Worm (Caenorhabditis elegans) whole organism, L4/young adult: ENCODE measurements around the gene Y97E10AR.1.

Experiments
- W03F9.2 ChIP-seq: fragments of 150-350 bp; optimal IDR thresholded peaks from 2 replicates; lab custom pipeline; 2014; ENCODE audit warnings: missing biosample characterization, missing genetic modification characterization
- dao-5 ChIP-seq: sonication (generic microtip); optimal IDR thresholded peaks from 2 replicates; lab custom pipeline; 2016; ENCODE audit warnings: missing genotype, missing genetic modification characterization, moderate library complexity, missing compliant biosample characterization
- him-1 ChIP-seq: sonication (generic microtip); optimal IDR thresholded peaks from 2 replicates; lab custom pipeline; 2016; ENCODE audit warnings: missing genotype, missing genetic modification reagents, missing genetic modification characterization, missing compliant biosample characterization

Gene Y97E10AR.1

DNA sequence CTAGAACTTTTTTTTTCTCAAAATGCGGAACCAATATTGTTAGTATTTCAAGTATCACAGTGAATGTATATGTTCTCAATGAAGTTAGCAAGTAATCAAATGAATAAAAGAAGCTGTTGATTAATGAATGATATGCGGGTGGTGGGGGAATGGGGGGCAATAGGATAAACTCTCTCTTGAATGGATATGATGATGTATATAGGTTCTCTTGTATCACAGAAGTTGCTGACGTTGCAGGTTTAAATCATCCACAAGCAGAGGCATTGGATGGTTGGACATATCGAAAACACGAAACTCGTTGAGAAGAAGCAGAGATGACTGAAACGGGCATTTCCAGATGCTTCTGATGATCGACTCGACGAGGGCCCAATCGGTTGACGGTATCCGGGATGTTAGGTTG lies 38.3 kb downstream of the Y97E10AR.1 start:
- no peak for TF ChIP-seq him-1
- no peak for TF ChIP-seq W03F9.2 (tag; lab: Kevin White, UChicago)
- no peak for TF ChIP-seq dao-5 (tag; lab: Kevin White, UChicago)

DNA sequence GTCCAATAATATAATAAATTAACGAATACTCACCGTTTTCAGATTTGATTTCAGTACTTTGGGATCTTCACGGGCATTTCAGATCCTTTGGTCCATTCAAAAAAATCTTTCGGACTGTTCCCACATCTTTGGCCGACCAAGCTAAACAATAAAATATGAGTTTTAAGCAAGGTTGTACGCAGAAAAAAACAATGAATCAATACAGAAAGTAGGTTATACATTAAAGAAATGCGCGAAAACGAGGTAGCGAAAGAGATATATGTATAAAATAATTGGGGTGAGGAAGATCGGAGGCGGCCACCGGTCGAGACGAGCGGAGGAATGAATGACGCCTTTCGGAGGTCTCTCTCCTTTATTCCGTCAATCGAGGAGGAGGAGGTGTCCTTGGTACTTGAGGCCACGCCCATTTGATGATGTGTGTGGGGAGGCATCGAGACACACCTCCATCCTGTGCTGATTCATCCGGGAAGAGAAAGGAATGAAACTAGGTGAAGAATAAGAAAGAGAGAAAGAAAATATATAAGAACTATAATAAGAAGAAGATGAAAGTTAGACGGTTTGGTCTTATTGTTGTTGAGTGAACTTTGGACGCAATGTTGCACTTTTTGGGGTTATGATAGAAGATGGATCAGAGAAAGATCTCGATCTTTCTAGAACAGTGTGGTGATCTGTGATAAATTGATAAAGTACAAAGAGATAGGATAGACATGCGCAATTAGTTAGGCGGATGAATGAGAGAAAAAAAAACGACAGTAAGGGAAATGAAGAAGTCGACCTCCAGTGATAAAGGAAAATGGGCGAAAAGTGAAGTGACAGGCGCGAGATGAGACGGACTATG lies 39.2 kb downstream of the Y97E10AR.1 start:
- no peak for TF ChIP-seq him-1
- no peak for TF ChIP-seq W03F9.2 (tag; lab: Kevin White, UChicago)
- no peak for TF ChIP-seq dao-5 (tag; lab: Kevin White, UChicago)

DNA sequence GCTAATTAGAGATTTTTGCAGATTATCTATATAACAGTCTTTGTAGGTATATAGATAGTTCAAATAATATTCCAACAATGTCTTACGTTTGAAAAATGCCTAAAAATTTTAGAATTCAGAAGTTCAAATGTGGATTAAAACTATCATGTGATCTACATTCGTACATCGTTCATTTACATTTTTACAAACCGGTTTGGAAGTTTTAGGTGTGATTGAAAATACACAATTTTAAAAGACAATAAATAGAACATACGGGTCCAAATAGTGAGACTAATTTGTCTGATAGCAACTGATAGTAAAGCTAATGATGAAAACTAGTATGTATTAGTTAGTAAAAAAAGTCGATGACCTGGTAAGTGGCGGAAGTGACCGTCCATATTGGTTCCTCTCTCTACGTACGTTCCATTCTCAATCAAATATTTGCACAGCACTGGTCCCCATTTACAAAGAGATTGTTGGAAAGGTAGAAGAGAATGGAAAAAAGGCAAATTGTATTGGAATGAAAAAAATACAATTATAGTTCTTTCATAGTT lies 40.1 kb downstream of the Y97E10AR.1 start:
- TF ChIP-seq W03F9.2 (tag; lab: Kevin White, UChicago) (no peak), him-1 (no peak), dao-5 (tag; lab: Kevin White, UChicago) (no peak)

DNA sequence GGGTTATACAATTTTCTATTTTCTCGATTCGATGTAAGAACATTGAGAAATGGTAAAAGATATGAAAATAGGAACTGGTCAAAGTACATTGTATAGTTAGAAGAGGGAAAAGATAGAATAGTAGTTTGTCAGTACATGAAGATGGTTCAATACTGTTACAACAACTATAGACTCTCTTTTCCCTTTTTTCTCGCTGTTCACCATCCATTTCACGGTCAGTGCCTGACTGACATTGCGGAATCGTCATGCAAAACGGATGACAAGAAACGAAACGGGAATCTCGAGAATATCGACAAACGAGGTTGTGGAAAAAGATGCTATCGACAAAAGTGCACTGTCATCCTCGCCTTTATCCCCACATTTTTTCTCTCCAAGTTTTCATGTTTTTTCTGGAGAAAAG lies 42.4 kb downstream of the Y97E10AR.1 start:
- TF ChIP-seq dao-5 (tag; lab: Kevin White, UChicago) = no peak
- TF ChIP-seq him-1 = no peak
- no peak for TF ChIP-seq W03F9.2 (tag; lab: Kevin White, UChicago)

DNA sequence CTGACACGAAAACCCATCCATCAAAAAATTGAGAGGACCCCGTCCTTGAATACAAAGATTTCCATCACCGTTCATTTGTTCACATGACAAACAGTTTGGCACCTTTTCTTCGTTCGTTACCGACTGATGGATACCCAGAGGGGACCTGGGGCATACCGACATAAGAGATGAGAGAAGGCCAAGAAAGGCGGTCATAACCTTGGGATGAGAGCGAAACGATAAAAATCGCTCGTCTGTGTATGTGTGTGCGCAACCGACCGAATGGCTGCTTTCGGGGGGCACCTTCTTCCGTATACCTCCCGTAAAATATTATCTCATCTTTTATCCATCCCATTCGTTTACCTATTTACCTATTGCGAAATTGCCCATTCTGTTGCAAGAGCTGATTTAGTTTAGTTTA lies 43.7 kb downstream of the Y97E10AR.1 start:
- TF ChIP-seq W03F9.2 (tag; lab: Kevin White, UChicago) = no peak
- TF ChIP-seq him-1 = no peak
- no peak for TF ChIP-seq dao-5 (tag; lab: Kevin White, UChicago)

DNA sequence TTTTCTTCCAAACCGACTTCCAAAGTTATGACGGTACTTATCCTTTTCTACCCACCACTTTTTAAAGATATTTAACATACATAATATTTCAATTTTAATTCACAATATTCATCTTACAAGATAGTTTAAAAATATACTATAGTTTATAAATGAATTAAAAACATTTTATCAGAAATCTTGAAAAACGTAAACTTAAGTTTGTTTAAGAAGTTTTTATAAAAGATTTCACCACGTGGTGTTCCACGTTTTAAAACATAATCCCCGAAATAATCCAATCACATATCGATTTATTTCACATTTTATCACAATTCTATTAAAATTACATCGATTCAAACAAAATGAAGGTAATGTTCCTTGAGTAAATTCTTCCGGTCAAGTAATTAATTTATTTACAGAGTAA lies 45.4 kb downstream of the Y97E10AR.1 start, which contains the start of gene ZC513.3:
Gene ZC513.3, plus strand, starts transcription at position 301 of the 400 bp plus-strand sequence.
- TF ChIP-seq W03F9.2 (tag; lab: Kevin White, UChicago) = no peak
- no peak for TF ChIP-seq him-1
- no peak for TF ChIP-seq dao-5 (tag; lab: Kevin White, UChicago)

DNA sequence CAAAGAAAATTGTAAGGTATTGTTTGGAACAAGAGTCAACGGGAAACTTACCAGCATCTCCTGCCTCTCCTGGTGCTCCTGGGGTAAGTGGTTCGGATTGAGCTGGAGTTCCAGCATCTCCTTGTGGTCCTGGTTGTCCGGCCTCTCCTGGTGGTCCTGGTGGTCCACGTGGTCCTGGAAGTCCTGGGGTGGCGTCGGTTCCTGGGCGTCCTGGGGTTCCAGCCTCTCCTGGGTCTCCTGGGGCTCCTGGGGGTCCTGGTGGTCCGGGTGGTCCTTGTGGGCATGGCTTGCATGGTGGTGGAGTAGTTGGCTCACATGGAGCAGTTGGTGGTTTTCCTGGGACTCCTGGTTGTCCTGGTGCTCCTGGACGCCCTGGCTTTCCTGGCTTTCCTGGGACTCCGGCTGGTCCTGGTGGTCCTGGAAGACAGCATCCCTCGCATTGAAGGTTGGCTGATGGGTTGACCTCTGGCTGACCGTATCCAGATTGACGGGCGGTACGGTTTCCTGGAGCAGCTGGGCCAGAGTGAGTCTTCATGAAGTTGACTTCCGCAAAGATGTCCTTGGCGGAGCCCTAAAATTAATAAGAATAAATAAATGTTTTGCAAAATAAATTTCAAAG lies 48.9 kb downstream of the Y97E10AR.1 start:
- TF ChIP-seq dao-5 (tag; lab: Kevin White, UChicago) = no peak
- no peak for TF ChIP-seq him-1
- TF ChIP-seq W03F9.2 (tag; lab: Kevin White, UChicago) = no peak

DNA sequence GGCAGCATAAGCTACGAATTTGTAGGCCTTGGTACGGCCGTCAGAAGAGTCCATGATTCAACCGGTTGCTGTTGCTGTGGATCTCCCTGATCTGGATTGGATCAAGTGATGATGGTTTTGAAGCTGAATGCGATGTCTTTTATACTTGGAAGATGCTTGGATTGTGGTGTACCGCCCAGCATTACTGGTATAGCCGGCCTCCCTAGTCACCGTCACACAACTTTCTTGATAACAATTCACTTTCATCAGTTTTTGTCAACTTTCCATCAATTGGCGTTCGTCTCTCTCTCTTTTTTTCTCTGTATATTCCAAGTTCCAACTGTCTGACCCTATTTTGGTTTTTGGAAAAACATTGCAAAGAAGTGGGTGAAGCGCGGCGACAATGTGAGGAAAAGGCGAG lies 49.5 kb downstream of the Y97E10AR.1 start, which contains the start of gene col-43:
Gene col-43, minus strand, starts transcription at position 101 of the 400 bp plus-strand sequence.
- TF ChIP-seq W03F9.2 (tag; lab: Kevin White, UChicago) (no peak), him-1 (no peak), dao-5 (tag; lab: Kevin White, UChicago) (no peak)

DNA sequence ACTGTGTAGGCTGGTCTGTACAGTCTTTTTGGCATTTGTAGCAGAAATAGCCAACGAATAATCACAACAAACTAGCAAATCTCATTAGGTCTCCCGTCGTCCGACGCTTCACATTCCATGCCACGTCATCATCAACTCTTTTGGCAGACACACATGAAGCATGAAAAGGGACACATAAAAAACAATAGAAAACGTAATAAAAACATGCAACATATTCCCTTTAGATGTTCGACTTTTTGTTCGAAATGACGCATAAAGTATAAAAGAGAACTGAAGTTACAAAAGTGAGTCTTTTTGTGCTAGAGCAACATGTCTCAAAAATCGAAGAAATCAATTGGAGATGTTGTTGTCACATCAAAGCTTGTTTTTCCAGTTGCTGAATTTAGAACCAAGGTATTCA lies 50.6 kb downstream of the Y97E10AR.1 start, which contains the start of gene sth-1:
Gene sth-1, plus strand, starts transcription at position 301 of the 400 bp plus-strand sequence.
- TF ChIP-seq dao-5 (tag; lab: Kevin White, UChicago) (no peak), him-1 (no peak), W03F9.2 (tag; lab: Kevin White, UChicago) (no peak)

DNA sequence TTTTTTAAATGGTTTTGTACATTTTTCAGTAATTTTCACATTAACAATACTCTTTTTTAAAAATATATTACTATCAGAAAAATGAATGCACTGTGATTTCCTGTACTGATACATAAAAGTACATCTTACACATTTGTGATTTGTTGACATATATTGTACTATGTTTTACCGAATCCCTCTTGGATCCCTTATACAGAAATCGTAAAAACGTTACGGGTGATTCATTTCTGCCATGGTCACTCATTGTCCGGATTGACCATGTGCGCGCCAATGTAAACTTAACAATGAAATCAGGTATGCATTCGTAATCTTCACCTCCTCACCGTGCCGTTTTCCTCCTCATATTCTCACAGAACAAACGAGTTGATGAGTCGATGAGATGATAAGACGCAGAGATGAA lies 52.9 kb downstream of the Y97E10AR.1 start, which contains the start of gene ZC513.2:
Gene ZC513.2, plus strand, starts transcription at position 301 of the 400 bp plus-strand sequence.
- TF ChIP-seq dao-5 (tag; lab: Kevin White, UChicago) (no peak), him-1 (no peak), W03F9.2 (tag; lab: Kevin White, UChicago) (no peak)
